Fruit fly (Drosophila melanogaster) whole organism, embryonic: Measurements from ENCODE around the gene CG13667.

ENCODE experiments used
- Awh ChIP-seq: fragments of 200-800 bp; sonication (Bioruptor generic); IDR thresholded peaks from 2 replicates; pipeline ENCODE4, ENCODE4 v1.3.6; 2022; ENCODE audit warnings: missing biosample characterization, missing genetic modification characterization
- BEAF-32 ChIP-seq: fragments of 200-800 bp; sonication (Bioruptor generic); optimal IDR thresholded peaks from 3 replicates; lab custom pipeline; 2017; ENCODE audit warnings: missing biosample characterization, missing genetic modification characterization, mild to moderate bottlenecking, moderate library complexity, missing genetic modification reagents
- Bdp1 ChIP-seq: fragments of 200-800 bp; sonication (Bioruptor generic); optimal IDR thresholded peaks from 3 replicates; lab custom pipeline; 2016; ENCODE audit warnings: missing biosample characterization, missing genetic modification characterization
- Bgb ChIP-seq: fragments of 200-800 bp; sonication (Bioruptor generic); IDR thresholded peaks from 2 replicates; pipeline ENCODE4 v1.3.6; 2022; ENCODE audit warnings: missing biosample characterization, missing genetic modification characterization; ENCODE audit not compliant: partially characterized antibody
- CG10366 ChIP-seq: fragments of 200-800 bp; sonication (Bioruptor generic); IDR thresholded peaks from 2 replicates; pipeline ENCODE4 v1.3.6; 2022; ENCODE audit warnings: missing biosample characterization, missing genetic modification characterization
- CG14014 ChIP-seq: fragments of 200-800 bp; sonication (Bioruptor generic); IDR thresholded peaks from 2 replicates; pipeline ENCODE4 v1.3.6; 2022; ENCODE audit warnings: missing biosample characterization, missing genetic modification characterization
- CG15601 ChIP-seq: fragments of 200-800 bp; sonication (Bioruptor generic); optimal IDR thresholded peaks from 3 replicates; lab custom pipeline; 2019; ENCODE audit warnings: missing biosample characterization, mild to moderate bottlenecking, missing genetic modification characterization, moderate library complexity
- CG15696 ChIP-seq: fragments of 200-800 bp; sonication (Bioruptor generic); optimal IDR thresholded peaks from 2 replicates; lab custom pipeline; 2019; ENCODE audit warnings: missing biosample characterization, mild to moderate bottlenecking, missing genetic modification characterization, moderate library complexity
- CG1603 ChIP-seq: fragments of 200-800 bp; sonication (Bioruptor generic); optimal IDR thresholded peaks from 2 replicates; lab custom pipeline; 2019; ENCODE audit warnings: missing biosample characterization, mild to moderate bottlenecking, missing genetic modification characterization, moderate library complexity
- CG16813 ChIP-seq: fragments of 200-800 bp; sonication (Bioruptor generic); IDR thresholded peaks from 3 replicates; pipeline ENCODE4 v1.3.6; 2022; ENCODE audit warnings: missing biosample characterization, missing genetic modification characterization; ENCODE audit not compliant: partially characterized antibody
- CG17186 ChIP-seq: fragments of 200-800 bp; sonication (Bioruptor generic); optimal IDR thresholded peaks from 3 replicates; lab custom pipeline; 2017; ENCODE audit warnings: missing biosample characterization, missing genetic modification reagents, missing genetic modification characterization
- CG17361 ChIP-seq: fragments of 200-800 bp; sonication (Bioruptor generic); IDR thresholded peaks from 3 replicates; pipeline ENCODE4 v1.3.6; 2022; ENCODE audit warnings: missing biosample characterization, missing genetic modification characterization
- CG2712 ChIP-seq: fragments of 200-800 bp; optimal IDR thresholded peaks from 3 replicates; lab custom pipeline; 2019; ENCODE audit warnings: missing biosample characterization, mild to moderate bottlenecking, missing genetic modification characterization, moderate library complexity
- CG31365 ChIP-seq: fragments of 200-800 bp; sonication (Bioruptor generic); optimal IDR thresholded peaks from 2 replicates; lab custom pipeline; 2018; ENCODE audit warnings: missing biosample characterization, mild to moderate bottlenecking, missing genetic modification characterization
- CG31441 ChIP-seq: fragments of 200-800 bp; sonication (Bioruptor generic); IDR thresholded peaks from 2 replicates; pipeline ENCODE4 v1.3.6; 2022; ENCODE audit warnings: missing biosample characterization, missing genetic modification characterization
- CG3281 ChIP-seq: fragments of 200-800 bp; sonication (Bioruptor generic); optimal IDR thresholded peaks from 3 replicates; lab custom pipeline; 2017; ENCODE audit warnings: missing biosample characterization, mild to moderate bottlenecking, missing genetic modification characterization
- CG33213 ChIP-seq: fragments of 200-800 bp; sonication (Bioruptor generic); optimal IDR thresholded peaks from 3 replicates; lab custom pipeline; 2016; ENCODE audit warnings: missing biosample characterization, missing genetic modification characterization
- CG33557 ChIP-seq: fragments of 200-800 bp; sonication (Bioruptor generic); optimal IDR thresholded peaks from 2 replicates; lab custom pipeline; 2019; ENCODE audit warnings: missing biosample characterization, mild to moderate bottlenecking, missing genetic modification characterization, moderate library complexity
- CG4282 ChIP-seq: fragments of 200-800 bp; sonication (Bioruptor generic); optimal IDR thresholded peaks from 2 replicates; lab custom pipeline; 2016; ENCODE audit warnings: missing biosample characterization, missing genetic modification characterization
- CG6683 ChIP-seq: fragments of 200-800 bp; sonication (Bioruptor generic); optimal IDR thresholded peaks from 2 replicates; lab custom pipeline; 2017; ENCODE audit warnings: missing biosample characterization, mild to moderate bottlenecking, missing genetic modification characterization, missing genetic modification reagents
- CG6813 ChIP-seq: fragments of 200-800 bp; sonication (Bioruptor generic); optimal IDR thresholded peaks from 2 replicates; lab custom pipeline; 2017; ENCODE audit warnings: missing biosample characterization, missing genetic modification characterization, mild to moderate bottlenecking, moderate library complexity, missing genetic modification reagents
- CG7963 ChIP-seq: fragments of 200-800 bp; sonication (Bioruptor generic); IDR thresholded peaks from 3 replicates; pipeline ENCODE4 v1.3.6; 2022; ENCODE audit warnings: missing biosample characterization, missing genetic modification characterization; ENCODE audit not compliant: partially characterized antibody
- CG8359 ChIP-seq: fragments of 200-800 bp; sonication (Bioruptor generic); optimal IDR thresholded peaks from 2 replicates; lab custom pipeline; 2017; ENCODE audit warnings: missing biosample characterization, mild to moderate bottlenecking, missing genetic modification characterization, borderline replicate concordance
- CTCF ChIP-seq: fragments of 200-800 bp; sonication (Bioruptor generic); optimal IDR thresholded peaks from 2 replicates; lab custom pipeline; 2017; ENCODE audit warnings: missing biosample characterization, mild to moderate bottlenecking, missing genetic modification characterization, moderate library complexity
- Dref ChIP-seq: fragments of 200-800 bp; sonication (Bioruptor generic); IDR thresholded peaks from 2 replicates; pipeline ENCODE4 v1.3.6; 2022; ENCODE audit warnings: missing biosample characterization, missing genetic modification characterization
- HLH4C ChIP-seq: fragments of 200-800 bp; sonication (Bioruptor generic); IDR thresholded peaks from 3 replicates; pipeline ENCODE4 v1.3.6; 2022; ENCODE audit warnings: missing biosample characterization, missing genetic modification characterization; ENCODE audit not compliant: partially characterized antibody
- Lim3 ChIP-seq: fragments of 200-800 bp; sonication (Bioruptor generic); IDR thresholded peaks from 2 replicates; pipeline ENCODE4 v1.3.6; 2022; ENCODE audit warnings: missing biosample characterization, missing genetic modification characterization
- Meics ChIP-seq: fragments of 200-800 bp; sonication (Bioruptor generic); optimal IDR thresholded peaks from 2 replicates; lab custom pipeline; 2017; ENCODE audit warnings: missing biosample characterization, mild to moderate bottlenecking, missing genetic modification characterization
- NC2β ChIP-seq: fragments of 200-800 bp; sonication (Bioruptor generic); optimal IDR thresholded peaks from 2 replicates; lab custom pipeline; 2016; ENCODE audit warnings: missing biosample characterization, missing genetic modification characterization
- Side ChIP-seq: fragments of 200-800 bp; sonication (Bioruptor generic); optimal IDR thresholded peaks from 2 replicates; lab custom pipeline; 2016; ENCODE audit warnings: missing biosample characterization, missing genetic modification characterization
- Stat92E ChIP-seq, 3 experiments: fragments of >200 bp in 2 of 3; fragments of 200-800 bp in 1 of 3; sonication (Bioruptor generic) in 1 of 3; optimal IDR thresholded peaks; 2 replicates each; lab custom pipeline; 2017 to 2019; ENCODE audit warnings: missing biosample characterization in 3 of 3, missing genetic modification characterization in 3 of 3, mild to moderate bottlenecking in 1 of 3, moderate library complexity in 1 of 3
- Xrp1 ChIP-seq: fragments of 200-800 bp; sonication (Bioruptor generic); IDR thresholded peaks from 2 replicates; pipeline ENCODE4 v1.3.6; 2022; ENCODE audit warnings: missing biosample characterization, missing genetic modification characterization
- amos ChIP-seq: fragments of 200-800 bp; sonication (Bioruptor generic); IDR thresholded peaks from 2 replicates; pipeline ENCODE4 v1.3.6; 2022; ENCODE audit warnings: missing biosample characterization, missing genetic modification characterization; ENCODE audit not compliant: partially characterized antibody
- bbx ChIP-seq: fragments of 200-800 bp; sonication (Bioruptor generic); IDR thresholded peaks from 2 replicates; pipeline ENCODE4 v1.3.6; 2022; ENCODE audit warnings: missing biosample characterization, missing genetic modification characterization; ENCODE audit not compliant: partially characterized antibody
- bcd ChIP-seq: fragments of 200-800 bp; sonication (Bioruptor generic); optimal IDR thresholded peaks from 2 replicates; lab custom pipeline; 2017; ENCODE audit warnings: missing biosample characterization, mild to moderate bottlenecking, missing genetic modification characterization
- crp ChIP-seq, 2 experiments: fragments of 200-800 bp; sonication (Bioruptor generic); optimal IDR thresholded peaks; 2 replicates in 1 of 2; 3 replicates in 1 of 2; lab custom pipeline; 2017; ENCODE audit warnings: missing biosample characterization in 2 of 2, missing genetic modification characterization in 2 of 2, mild to moderate bottlenecking in 1 of 2, moderate library complexity in 1 of 2
- dm ChIP-seq: fragments of 200-800 bp; sonication (Bioruptor generic); optimal IDR thresholded peaks from 3 replicates; lab custom pipeline; 2016; ENCODE audit warnings: missing biosample characterization, missing genetic modification characterization
- dpn ChIP-seq, 2 experiments: fragments of 200-800 bp; sonication (Bioruptor generic); optimal IDR thresholded peaks; 3 replicates each; lab custom pipeline; 2016; ENCODE audit warnings: missing biosample characterization in 2 of 2, missing genetic modification characterization in 2 of 2
- ftz-f1 ChIP-seq: fragments of 200-800 bp; sonication (Bioruptor generic); optimal IDR thresholded peaks from 2 replicates; lab custom pipeline; 2016; ENCODE audit warnings: missing biosample characterization, missing genetic modification characterization
- gcm2 ChIP-seq: fragments of 200-800 bp; sonication (Bioruptor generic); optimal IDR thresholded peaks from 2 replicates; lab custom pipeline; 2016; ENCODE audit warnings: missing biosample characterization, missing genetic modification characterization
- inv ChIP-seq: fragments of 200-800 bp; sonication (Bioruptor generic); IDR thresholded peaks from 2 replicates; pipeline ENCODE4 v1.3.6; 2022; ENCODE audit warnings: missing biosample characterization, missing genetic modification characterization; ENCODE audit not compliant: partially characterized antibody
- lab ChIP-seq: fragments of 200-800 bp; sonication (Bioruptor generic); optimal IDR thresholded peaks from 3 replicates; lab custom pipeline; 2017; ENCODE audit warnings: missing biosample characterization, missing genetic modification characterization, mild to moderate bottlenecking, moderate library complexity, missing genetic modification reagents
- nmo ChIP-seq: fragments of 200-800 bp; sonication (Bioruptor generic); optimal IDR thresholded peaks from 2 replicates; lab custom pipeline; 2018; ENCODE audit warnings: missing biosample characterization, mild to moderate bottlenecking, missing genetic modification characterization, moderate library complexity
- odd ChIP-seq: fragments of 200-800 bp; sonication (Bioruptor generic); optimal IDR thresholded peaks from 2 replicates; lab custom pipeline; 2017; ENCODE audit warnings: missing biosample characterization, mild to moderate bottlenecking, missing genetic modification characterization
- sna ChIP-seq: fragments of 200-800 bp; sonication (Bioruptor generic); IDR thresholded peaks from 2 replicates; pipeline ENCODE4 v1.3.6; 2022; ENCODE audit warnings: missing biosample characterization, missing genetic modification characterization; ENCODE audit not compliant: partially characterized antibody
- stwl ChIP-seq: fragments of 200-800 bp; sonication (Bioruptor generic); optimal IDR thresholded peaks from 3 replicates; lab custom pipeline; 2018; ENCODE audit warnings: missing biosample characterization, mild to moderate bottlenecking, missing genetic modification characterization, moderate library complexity
- toy ChIP-seq: fragments of 200-800 bp; sonication (Bioruptor generic); IDR thresholded peaks from 2 replicates; pipeline ENCODE4 v1.3.6; 2022; ENCODE audit warnings: missing biosample characterization, missing genetic modification characterization
- twi ChIP-seq: fragments of 200-800 bp; optimal IDR thresholded peaks from 2 replicates; lab custom pipeline; 2019; ENCODE audit warnings: missing biosample characterization, mild to moderate bottlenecking, missing genetic modification characterization, moderate library complexity
- zen2 ChIP-seq: fragments of 200-800 bp; sonication (Bioruptor generic); IDR thresholded peaks from 3 replicates; pipeline ENCODE4 v1.3.6; 2022; ENCODE audit warnings: missing biosample characterization, missing genetic modification characterization; ENCODE audit not compliant: partially characterized antibody

Gene CG13667

DNA sequence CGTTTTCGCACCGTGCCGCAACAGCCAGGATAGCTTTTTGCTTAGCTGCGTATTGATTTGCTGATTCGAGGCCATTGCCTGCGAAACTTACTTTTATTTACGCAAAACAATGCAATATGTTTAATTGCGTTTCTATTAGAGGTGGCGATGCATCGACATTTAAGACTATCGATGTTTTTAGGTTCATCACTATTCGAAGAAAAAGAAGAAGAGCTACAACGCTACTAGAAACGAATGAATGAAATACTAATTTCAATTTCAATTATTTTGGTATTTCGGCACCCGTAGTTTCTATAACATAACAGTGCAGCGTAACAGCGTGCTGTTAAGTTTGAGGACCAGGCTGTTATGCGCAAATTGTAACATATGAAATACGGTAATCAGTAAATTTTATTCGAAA is at the start of gene CG13667, which contains the start of the genes Tpt and mkg-p:
CG13667 (plus strand) TSS at position 332 of the 400 bp plus-strand sequence.
Tpt (minus strand) TSS at position 155 of the 400 bp plus-strand sequence.
mkg-p (minus strand) TSS at position 155 of the 400 bp plus-strand sequence.
- TF ChIP-seq CG17186 (peak; percentile 100), CG8359 (GFP tag; lab: Kevin White, UChicago) (no peak), CG33557 (GFP tag; lab: Kevin White, UChicago) (no peak), stwl (tag; lab: Kevin White, UChicago) (peak; percentile 81), CG6683 (GFP tag; lab: Kevin White, UChicago) (no peak), gcm2 (GFP tag; lab: Kevin White, UChicago) (no peak), Bgb (GFP tag; lab: Robert Waterston, UW) (peak; percentile 84), CG7963 (peak; percentile 62; the same call in 2 of the 3 replicates), Side (no peak), Xrp1 (GFP tag; lab: Robert Waterston, UW) (peak; percentile 8; the same call in 1 of the 2 replicates), crp (GFP tag; optimal IDR thresholded peaks at IDR 0.05; lab: Kevin White, UChicago) (peak in 1 of 2 experiments; percentile 16), Dref (GFP tag; lab: Robert Waterston, UW) (peak; percentile 87), Bdp1 (GFP tag; lab: Kevin White, UChicago) (no peak), lab (GFP tag; lab: Kevin White, UChicago) (no peak), CG3281 (GFP tag; lab: Kevin White, UChicago) (no peak), BEAF-32 (GFP tag; lab: Kevin White, UChicago) (peak; percentile 88), bcd (GFP tag; lab: Kevin White, UChicago) (no peak), bbx (GFP tag; lab: Robert Waterston, UW) (peak; percentile 91), CG15696 (tag; lab: Kevin White, UChicago) (no peak), Stat92E (GFP tag; optimal IDR thresholded peaks at IDR 0.05; lab: Kevin White, UChicago) (no peak), CG17361 (no peak), CG2712 (tag; lab: Kevin White, UChicago) (peak; percentile 47), toy (GFP tag; lab: Robert Waterston, UW) (no peak), amos (GFP tag; lab: Robert Waterston, UW) (peak; percentile 91), Awh (GFP tag; lab: Robert Waterston, UW) (no peak), CG4282 (GFP tag; lab: Kevin White, UChicago) (no peak), ftz-f1 (GFP tag; lab: Kevin White, UChicago) (no peak), CG1603 (tag; lab: Kevin White, UChicago) (peak; percentile 97), odd (GFP tag; lab: Kevin White, UChicago) (no peak), CG31441 (GFP tag; lab: Robert Waterston, UW) (no peak), dm (GFP tag; lab: Kevin White, UChicago) (peak; percentile 58), Meics (GFP tag; lab: Kevin White, UChicago) (no peak), sna (GFP tag; lab: Robert Waterston, UW) (peak; percentile 80), CG14014 (GFP tag; lab: Robert Waterston, UW) (no peak), CG15601 (tag; lab: Kevin White, UChicago) (peak; percentile 74), CG10366 (GFP tag; lab: Robert Waterston, UW) (no peak), twi (no peak), CG33213 (GFP tag; lab: Kevin White, UChicago) (peak; percentile 27), CTCF (GFP tag; lab: Kevin White, UChicago) (peak; percentile 23), zen2 (GFP tag; lab: Robert Waterston, UW) (peak; percentile 35; the same call in 1 of the 3 replicates), nmo (GFP tag; lab: Kevin White, UChicago) (peak; percentile 53), CG16813 (peak; percentile 82), dpn (GFP tag; optimal IDR thresholded peaks at IDR 0.05; lab: Kevin White, UChicago) (peak in 1 of 2 experiments; percentile 26), NC2β (peak; percentile 54), inv (GFP tag; lab: Robert Waterston, UW) (peak; percentile 78), CG6813 (GFP tag; lab: Kevin White, UChicago) (no peak), HLH4C (GFP tag; lab: Robert Waterston, UW) (peak; percentile 77), CG31365 (tag; lab: Kevin White, UChicago) (no peak), Lim3 (no peak)
